Worm (Caenorhabditis elegans) whole organism, L4/young adult: Measurements from ENCODE around the gene slc-28.2.

ENCODE experiments used
- W03F9.2 ChIP-seq: fragments of 150-350 bp; optimal IDR thresholded peaks from 2 replicates; lab custom pipeline; 2014; ENCODE audit warnings: missing biosample characterization, missing genetic modification characterization
- dao-5 ChIP-seq: sonication (generic microtip); optimal IDR thresholded peaks from 2 replicates; lab custom pipeline; 2016; ENCODE audit warnings: missing genotype, missing genetic modification characterization, moderate library complexity, missing compliant biosample characterization
- him-1 ChIP-seq: sonication (generic microtip); optimal IDR thresholded peaks from 2 replicates; lab custom pipeline; 2016; ENCODE audit warnings: missing genotype, missing genetic modification reagents, missing genetic modification characterization, missing compliant biosample characterization

The slc-28.2 gene

DNA sequence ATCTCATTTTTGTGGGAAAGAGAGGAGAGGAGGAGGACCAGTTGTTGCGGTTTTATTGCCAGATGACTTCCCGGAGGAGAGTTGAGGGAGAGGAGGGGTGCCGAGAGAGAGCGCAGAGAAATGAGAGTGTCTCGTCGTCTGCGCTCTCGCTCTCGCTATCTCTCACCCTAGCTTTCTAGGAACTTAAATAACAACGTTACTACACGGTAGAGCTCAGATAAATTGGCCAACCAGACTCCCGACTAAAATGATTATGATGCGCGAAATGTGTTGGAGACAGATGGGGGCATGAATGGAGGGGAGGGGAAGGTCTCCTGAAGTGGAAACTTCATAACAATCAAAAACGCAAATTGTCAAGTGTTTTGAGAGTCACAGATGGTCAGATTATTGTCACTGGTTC is 5.4 kb upstream of the slc-28.2 start:
- TF ChIP-seq him-1 (tag; lab: Kevin White, UChicago) (no peak), dao-5 (tag; lab: Kevin White, UChicago) (no peak), W03F9.2 (tag; lab: Kevin White, UChicago) (no peak)

DNA sequence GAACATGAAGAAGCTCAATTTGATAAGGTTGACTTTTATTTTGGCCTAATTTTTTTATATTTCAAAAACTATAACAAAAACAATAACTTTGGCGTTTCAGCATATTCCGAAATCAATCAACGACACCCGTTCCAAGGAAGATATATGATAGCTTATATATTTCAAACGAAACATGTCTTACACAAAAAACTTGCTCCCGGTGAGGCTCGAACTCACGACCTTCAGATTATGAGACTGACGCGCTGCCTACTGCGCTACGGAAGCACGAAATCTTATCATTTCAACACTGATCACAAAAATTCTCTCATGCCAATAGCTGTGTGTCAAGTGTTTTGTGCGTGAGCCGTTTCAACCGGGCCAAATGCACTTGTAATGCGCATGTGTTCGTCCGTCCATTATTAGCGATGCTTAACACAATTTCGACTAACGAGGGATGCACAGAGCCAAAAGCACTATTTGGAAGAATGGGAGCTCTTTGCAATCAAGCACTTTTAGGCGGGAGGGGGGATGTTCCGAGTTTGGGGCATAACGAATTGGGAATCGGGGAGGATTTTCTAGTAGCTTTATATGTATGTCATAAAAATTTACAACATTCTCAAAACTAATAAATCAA is 4.8 kb upstream of the slc-28.2 start:
- TF ChIP-seq dao-5 (tag; lab: Kevin White, UChicago): no peak
- TF ChIP-seq him-1 (tag; lab: Kevin White, UChicago): no peak

DNA sequence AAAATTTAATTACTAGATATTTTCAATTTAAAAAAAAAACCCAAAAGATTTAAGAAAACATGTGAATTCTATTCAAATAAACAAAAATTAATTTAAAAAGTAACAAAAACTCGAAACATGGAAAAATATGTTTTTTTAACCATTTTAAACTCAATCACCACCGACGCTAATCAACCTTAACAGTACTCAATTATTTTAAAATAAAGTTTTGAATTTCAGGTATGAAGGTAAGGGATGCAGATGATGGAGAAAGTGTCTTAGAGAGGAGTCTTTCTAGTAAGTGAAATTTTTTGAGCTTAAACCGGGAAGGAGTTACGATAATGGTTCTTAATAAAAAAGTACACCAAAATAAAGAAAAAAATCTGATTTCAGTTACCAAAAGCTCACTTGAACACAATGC is 3.5 kb downstream of the slc-28.2 start, which contains the start of gene slc-28.1:
slc-28.1 (plus strand) TSS at position 301 of the 400 bp plus-strand sequence.
- TF ChIP-seq dao-5 (tag; lab: Kevin White, UChicago) (no peak), W03F9.2 (tag; lab: Kevin White, UChicago) (no peak), him-1 (tag; lab: Kevin White, UChicago) (no peak)

DNA sequence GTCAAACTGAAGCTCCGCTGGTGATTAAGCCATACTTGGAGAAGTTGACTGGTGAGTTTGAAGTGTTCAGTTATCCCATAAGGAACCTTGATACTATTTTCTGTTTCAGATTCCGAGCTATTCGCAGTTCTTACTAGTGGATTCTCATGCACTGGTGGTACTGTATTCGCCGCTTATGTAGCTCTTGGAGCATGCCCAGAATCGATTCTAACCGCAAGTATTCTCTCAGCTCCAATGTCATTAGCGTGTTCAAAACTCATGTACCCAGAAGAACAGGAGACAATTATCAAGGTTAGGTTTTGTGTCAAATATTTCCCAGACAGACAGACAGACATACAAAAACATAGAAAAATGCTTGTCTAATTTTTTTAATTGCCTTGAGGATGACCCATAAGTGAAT is 4.9 kb downstream of the slc-28.2 start:
- TF ChIP-seq W03F9.2 (tag; lab: Kevin White, UChicago): no peak

DNA sequence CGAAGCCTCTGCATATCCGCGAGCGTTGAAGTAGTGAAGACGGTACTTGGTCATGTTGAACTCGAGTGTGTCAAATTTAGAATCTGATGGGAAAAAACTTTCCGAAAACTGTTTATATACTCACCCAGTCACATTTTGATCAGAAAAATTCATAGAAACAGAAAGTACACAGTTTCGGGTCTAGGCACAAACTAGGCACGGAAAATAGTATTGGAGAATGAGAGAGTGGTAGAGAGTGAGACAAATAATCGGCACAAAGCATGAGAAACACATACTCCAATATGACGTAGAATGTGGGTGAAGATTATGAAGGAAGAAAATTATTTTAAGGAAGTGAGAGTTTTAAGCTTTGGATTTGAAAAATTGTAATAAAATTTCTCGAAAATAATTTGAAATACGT is 8.4 kb downstream of the slc-28.2 start, which contains the start of gene gst-33:
gst-33 (minus strand) TSS at position 127 of the 400 bp plus-strand sequence.
- no peak for TF ChIP-seq W03F9.2 (tag; lab: Kevin White, UChicago)
- TF ChIP-seq him-1 (tag; lab: Kevin White, UChicago): no peak
- no peak for TF ChIP-seq dao-5 (tag; lab: Kevin White, UChicago)

DNA sequence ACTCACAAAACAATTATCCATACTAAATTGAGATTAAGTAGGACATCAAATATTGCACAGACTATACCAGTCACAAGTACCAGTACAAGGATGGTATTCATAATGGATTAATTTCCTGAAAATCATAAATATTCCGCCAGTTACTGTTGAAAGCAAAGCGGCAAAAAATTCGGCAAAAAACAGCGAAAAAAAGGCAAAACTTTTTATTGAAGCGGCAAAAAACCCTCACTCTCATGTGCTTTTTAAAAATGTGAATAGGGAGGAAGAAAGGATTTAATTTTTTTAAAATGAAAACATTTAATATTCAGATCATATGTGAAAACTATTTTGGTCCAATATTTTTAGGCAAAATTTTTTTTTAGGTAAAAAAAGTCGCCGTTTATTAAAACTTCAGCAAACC is 10.8 kb downstream of the slc-28.2 start, which contains the start of gene srbc-29:
srbc-29 (minus strand) TSS at position 101 of the 400 bp plus-strand sequence.
- no peak for TF ChIP-seq dao-5 (tag; lab: Kevin White, UChicago)
- TF ChIP-seq him-1 (tag; lab: Kevin White, UChicago): no peak
- no peak for TF ChIP-seq W03F9.2 (tag; lab: Kevin White, UChicago)

DNA sequence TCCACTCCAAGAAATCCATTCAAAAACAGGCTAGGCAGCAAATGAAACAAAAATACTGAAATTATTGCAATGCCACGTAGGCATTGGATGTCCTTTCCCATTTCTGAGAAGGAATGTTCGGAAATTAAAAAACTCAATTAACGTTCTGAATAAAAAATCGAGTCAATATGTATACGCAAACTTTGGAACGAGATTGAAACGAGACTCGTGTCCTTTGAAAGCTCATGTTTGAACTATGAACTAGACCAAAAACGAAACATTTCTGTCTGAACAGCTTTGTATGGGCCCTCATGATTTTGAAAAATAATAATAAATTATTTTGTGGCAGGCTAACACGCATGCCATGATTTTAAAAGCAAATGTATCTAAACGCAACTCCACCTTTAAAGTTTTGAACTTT is 15.0 kb downstream of the slc-28.2 start, which contains the start of gene oac-2:
oac-2 (minus strand) TSS at position 101 of the 400 bp plus-strand sequence.
- no peak for TF ChIP-seq dao-5 (tag; lab: Kevin White, UChicago)
- TF ChIP-seq W03F9.2 (tag; lab: Kevin White, UChicago): no peak
- TF ChIP-seq him-1 (tag; lab: Kevin White, UChicago): no peak

DNA sequence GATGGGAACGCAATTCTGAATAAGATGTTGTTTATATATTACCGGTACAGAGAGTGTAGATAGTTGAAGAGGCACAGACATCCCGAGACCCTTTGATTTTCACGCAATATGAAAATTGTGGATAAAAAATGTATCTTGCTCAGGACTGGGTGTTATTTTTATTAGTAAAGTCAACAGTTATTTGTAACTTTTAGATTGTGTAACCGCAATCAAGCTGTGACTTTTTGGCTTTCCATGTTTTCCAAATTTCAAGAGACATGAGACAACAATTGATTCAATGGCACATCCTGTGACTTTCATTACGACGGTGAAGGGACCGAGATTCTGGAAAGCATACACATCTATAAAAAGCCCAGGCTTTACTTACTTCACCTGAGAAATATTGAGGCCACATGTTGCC is 16.2 kb downstream of the slc-28.2 start:
- TF ChIP-seq W03F9.2 (tag; lab: Kevin White, UChicago): no peak

DNA sequence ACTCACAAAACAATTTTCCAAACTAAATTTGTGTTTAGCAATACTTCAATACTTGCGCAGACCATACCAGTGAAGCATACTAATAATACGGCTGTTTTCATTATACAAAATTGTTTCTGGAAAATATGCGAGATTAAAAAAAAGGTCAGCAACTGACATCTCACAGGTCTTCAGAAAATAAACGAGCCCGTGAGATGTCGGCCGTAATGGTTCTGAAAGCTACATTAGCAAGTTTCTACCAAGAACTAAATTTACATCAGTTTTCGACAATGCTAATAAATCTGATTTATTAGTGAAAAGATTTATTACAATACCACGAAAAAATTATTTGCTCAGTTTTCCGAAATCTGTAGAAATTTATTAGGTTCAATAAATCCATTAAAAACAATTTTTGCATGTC is 17.5 kb downstream of the slc-28.2 start, which contains the start of gene srbc-31:
srbc-31 (minus strand) TSS at position 101 of the 400 bp plus-strand sequence.
- TF ChIP-seq W03F9.2 (tag; lab: Kevin White, UChicago): no peak
- no peak for TF ChIP-seq him-1 (tag; lab: Kevin White, UChicago)
- no peak for TF ChIP-seq dao-5 (tag; lab: Kevin White, UChicago)

DNA sequence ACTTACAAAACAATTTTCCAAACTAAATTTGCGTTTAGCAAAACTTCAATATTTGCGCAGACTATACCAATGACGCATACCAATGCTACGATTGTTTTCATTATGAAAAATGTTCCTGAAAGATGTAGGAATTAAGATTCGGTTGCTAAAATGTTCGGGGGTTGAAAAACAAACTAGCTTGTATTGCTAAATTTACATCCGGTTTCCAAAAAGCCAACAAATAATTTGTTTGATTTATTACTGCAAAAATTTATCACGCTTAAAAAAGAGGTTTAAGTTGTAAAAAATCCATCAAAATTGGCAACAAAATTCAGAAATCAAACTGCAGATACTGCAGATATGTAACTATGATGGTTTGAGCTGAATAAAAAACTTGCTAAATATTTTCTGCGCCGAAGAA is 20.3 kb downstream of the slc-28.2 start, which contains the start of gene srbc-30:
srbc-30 (minus strand) TSS at position 101 of the 400 bp plus-strand sequence.
- TF ChIP-seq him-1 (tag; lab: Kevin White, UChicago): no peak
- TF ChIP-seq W03F9.2 (tag; lab: Kevin White, UChicago): no peak

DNA sequence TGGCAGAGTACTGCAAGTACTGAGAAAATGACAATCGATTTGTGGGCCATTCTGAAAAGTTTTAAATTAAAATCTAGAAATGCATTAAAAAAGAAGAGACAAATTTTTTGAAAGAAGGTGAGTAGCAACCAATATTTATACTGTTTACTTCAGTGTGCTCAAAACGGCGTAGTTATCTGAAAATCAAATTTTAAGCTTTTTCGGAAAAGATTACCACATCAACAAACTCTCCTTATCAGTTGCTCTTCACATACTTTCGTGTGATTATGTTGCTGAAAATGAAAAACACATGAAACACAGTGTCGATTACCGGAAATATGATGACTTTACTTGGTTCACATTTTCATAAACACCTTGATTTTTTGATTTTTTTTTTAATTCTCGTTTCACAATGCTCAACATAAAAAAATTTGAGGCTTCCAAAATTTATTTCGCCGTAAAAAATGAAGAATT is 22.6 kb downstream of the slc-28.2 start, which contains the start of gene lys-7:
lys-7 (minus strand) TSS at position 51 of the 453 bp plus-strand sequence.
- TF ChIP-seq him-1 (tag; lab: Kevin White, UChicago): no peak
- no peak for TF ChIP-seq dao-5 (tag; lab: Kevin White, UChicago)
- TF ChIP-seq W03F9.2 (tag; lab: Kevin White, UChicago): no peak

DNA sequence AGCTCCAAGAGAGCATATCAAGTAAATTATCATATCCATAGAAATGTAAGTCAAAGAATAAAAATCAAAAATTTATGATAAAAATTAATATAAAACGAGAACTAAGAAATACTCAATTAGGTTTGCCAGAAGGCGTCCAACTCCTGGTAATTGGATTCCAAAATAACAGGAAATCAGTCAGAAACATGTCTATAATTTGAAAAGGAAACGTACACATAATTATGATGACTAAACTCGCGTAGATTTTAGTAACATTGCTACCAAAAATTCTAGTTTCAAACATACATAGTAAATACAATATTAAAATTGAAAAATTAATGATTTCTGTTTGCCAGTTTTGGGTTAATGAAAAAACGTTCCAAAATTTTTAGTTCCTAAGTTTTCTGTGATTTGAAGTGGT is 24.7 kb downstream of the slc-28.2 start, which contains the start of gene srbc-33:
srbc-33 (minus strand) TSS at position 101 of the 400 bp plus-strand sequence.
- TF ChIP-seq him-1 (tag; lab: Kevin White, UChicago): no peak
- no peak for TF ChIP-seq dao-5 (tag; lab: Kevin White, UChicago)
- no peak for TF ChIP-seq W03F9.2 (tag; lab: Kevin White, UChicago)

DNA sequence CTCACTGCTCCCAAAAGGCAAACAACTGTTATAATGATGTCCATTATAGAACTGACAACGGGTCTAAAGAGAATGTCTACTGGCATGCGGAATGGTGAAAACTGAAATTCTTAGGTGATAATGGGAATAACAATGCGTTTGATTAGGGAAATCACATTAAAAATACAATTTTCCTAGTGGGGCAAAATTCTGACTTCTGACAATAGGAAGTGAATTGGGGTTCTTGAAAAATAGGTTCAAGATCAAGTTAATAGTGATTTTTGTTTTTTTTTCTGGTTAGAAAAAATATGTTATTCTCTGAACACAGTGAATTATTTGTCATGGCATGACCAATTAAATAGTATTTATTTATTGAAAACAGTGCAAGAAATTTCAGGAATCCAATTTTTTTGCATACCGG is 26.8 kb downstream of the slc-28.2 start, which contains the start of gene srbc-32:
srbc-32 (minus strand) TSS at position 101 of the 400 bp plus-strand sequence.
- no peak for TF ChIP-seq W03F9.2 (tag; lab: Kevin White, UChicago)
- no peak for TF ChIP-seq dao-5 (tag; lab: Kevin White, UChicago)
- no peak for TF ChIP-seq him-1 (tag; lab: Kevin White, UChicago)

DNA sequence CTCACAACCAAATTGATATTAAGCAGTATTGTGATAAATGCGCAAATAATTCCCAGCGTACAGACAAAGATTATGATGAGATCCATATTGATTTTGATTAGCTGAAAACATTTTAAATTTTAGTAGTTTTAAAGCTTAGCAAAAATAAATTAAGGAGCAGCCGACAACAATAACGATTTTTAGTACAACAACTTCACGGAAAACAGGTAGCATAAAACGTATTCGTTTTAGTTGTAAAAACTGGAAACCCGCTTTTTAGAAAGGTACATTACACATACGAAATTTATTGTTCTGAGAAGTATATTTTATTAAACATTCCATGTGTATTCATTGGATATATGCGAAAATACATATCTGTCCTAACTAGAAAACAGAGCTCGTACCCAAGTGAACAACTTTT is 30.4 kb downstream of the slc-28.2 start, which contains the start of gene srbc-36:
srbc-36 (minus strand) TSS at position 101 of the 400 bp plus-strand sequence.
- TF ChIP-seq W03F9.2 (tag; lab: Kevin White, UChicago) (no peak), dao-5 (tag; lab: Kevin White, UChicago) (no peak), him-1 (tag; lab: Kevin White, UChicago) (no peak)
